Worm (Caenorhabditis elegans) whole organism, early embryonic: ENCODE measurements around the gene srsx-19.

Experiments
- ama-1 ChIP-seq: fragments of 150-350 bp; optimal IDR thresholded peaks from 2 replicates; lab custom pipeline; 2014
- ets-7 ChIP-seq: sonication (generic microtip); optimal IDR thresholded peaks from 2 replicates; lab custom pipeline; 2016; ENCODE audit warnings: missing genotype, missing genetic modification characterization, missing compliant biosample characterization

DNA sequence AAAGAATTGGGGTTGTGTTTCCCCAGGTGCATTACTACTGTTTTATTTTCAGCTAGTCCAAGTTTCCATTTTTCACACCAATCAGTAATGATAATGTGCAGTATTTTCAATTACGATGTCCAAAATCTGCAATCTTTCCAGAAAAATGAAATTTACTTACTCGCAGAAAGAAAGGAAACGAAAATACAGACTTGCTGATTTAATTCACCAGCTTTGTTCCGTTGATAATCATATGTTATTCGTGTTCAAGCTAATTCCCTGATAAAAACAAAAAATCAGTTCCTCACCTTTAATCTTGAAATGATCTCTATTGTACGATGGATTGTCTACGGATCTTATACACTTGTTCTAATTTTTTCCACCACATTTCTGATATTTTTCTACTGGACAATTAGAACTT, 36.4 kb downstream of the srsx-19 start, which contains the start of gene srxa-11:
- TF ChIP-seq ama-1 = no peak
- TF ChIP-seq ets-7 (tag; lab: Kevin White, UChicago) = no peak
